Worm (Caenorhabditis elegans): ENCODE measurements around the gene C27D8.3.

- TF ChIP-seq zip-11 (GFP tag; IDR thresholded peaks at IDR 0.05) (no peak), snpc-4 (tag; optimal IDR thresholded peaks at IDR 0.05) (no peak), dpl-1 (GFP tag; optimal IDR thresholded peaks at IDR 0.05) (no peak), unc-39 (tag; optimal IDR thresholded peaks at IDR 0.05) (no peak), ceh-28 (tag; optimal IDR thresholded peaks at IDR 0.05) (no peak), fkh-10 (GFP tag; optimal IDR thresholded peaks at IDR 0.05) (no peak), lin-15B (tag; optimal IDR thresholded peaks at IDR 0.05) (no peak)
These were observed 4.4 kb upstream of the C27D8.3 start for ce11 chrIV:12715947-12716382.

Data from whole organism, L4 larva.